Worm (Caenorhabditis elegans) whole organism, late embryonic: Measurements from ENCODE around the gene toc-1.

Experiments used
- C08G9.2 ChIP-seq: sonication (generic microtip); optimal IDR thresholded peaks from 2 replicates; lab custom pipeline; 2016; ENCODE audit warnings: mild to moderate bottlenecking, missing genetic modification characterization, moderate library complexity, missing compliant biosample characterization
- F13H6.1 ChIP-seq: sonication (generic microtip); optimal IDR thresholded peaks from 2 replicates; lab custom pipeline; 2016; ENCODE audit warnings: missing genetic modification characterization, missing compliant biosample characterization
- K02D7.2 ChIP-seq: sonication (generic microtip); optimal IDR thresholded peaks from 2 replicates; lab custom pipeline; 2017; ENCODE audit warnings: mild to moderate bottlenecking, missing genetic modification characterization, missing compliant biosample characterization
- K09A11.1 ChIP-seq: sonication (generic microtip); optimal IDR thresholded peaks from 2 replicates; lab custom pipeline; 2017; ENCODE audit warnings: antibody characterized with exemption, mild to moderate bottlenecking, missing genetic modification characterization, missing compliant biosample characterization; ENCODE audit not compliant: insufficient read depth
- ceh-14 ChIP-seq: sonication (generic microtip); optimal IDR thresholded peaks from 2 replicates; lab custom pipeline; 2016; ENCODE audit warnings: missing genotype, missing genetic modification characterization, missing compliant biosample characterization
- ceh-18 ChIP-seq: sonication (generic microtip); optimal IDR thresholded peaks from 2 replicates; lab custom pipeline; 2016; ENCODE audit warnings: missing genetic modification characterization, missing compliant biosample characterization
- ceh-19 ChIP-seq: fragments of 200-800 bp; sonication (Bioruptor generic); optimal IDR thresholded peaks from 2 replicates; lab custom pipeline; 2018; ENCODE audit warnings: mild to moderate bottlenecking, missing genetic modification characterization, missing compliant biosample characterization
- ceh-2 ChIP-seq: sonication (generic microtip); optimal IDR thresholded peaks from 2 replicates; lab custom pipeline; 2016; ENCODE audit warnings: missing genotype, missing genetic modification characterization, missing compliant biosample characterization
- ceh-30 ChIP-seq: fragments of 150-350 bp; optimal IDR thresholded peaks from 2 replicates; lab custom pipeline; 2014; ENCODE audit warnings: missing biosample characterization, missing genetic modification characterization
- ceh-31 ChIP-seq: sonication (generic microtip); optimal IDR thresholded peaks from 2 replicates; lab custom pipeline; 2016; ENCODE audit warnings: missing genetic modification characterization, missing compliant biosample characterization
- ceh-48 ChIP-seq: sonication (generic microtip); optimal IDR thresholded peaks from 2 replicates; lab custom pipeline; 2016; ENCODE audit warnings: missing genetic modification characterization, inconsistent platforms, missing compliant biosample characterization
- ceh-6 ChIP-seq: fragments of 200-800 bp; sonication (Bioruptor generic); optimal IDR thresholded peaks from 2 replicates; lab custom pipeline; 2018; ENCODE audit warnings: mild to moderate bottlenecking, missing genetic modification characterization, missing compliant biosample characterization
- ceh-9 ChIP-seq: sonication (generic microtip); optimal IDR thresholded peaks from 2 replicates; lab custom pipeline; 2016; ENCODE audit warnings: mild to moderate bottlenecking, missing genetic modification characterization, inconsistent platforms, missing compliant biosample characterization
- che-1 ChIP-seq: sonication (generic microtip); optimal IDR thresholded peaks from 2 replicates; lab custom pipeline; 2016; ENCODE audit warnings: mild to moderate bottlenecking, missing genetic modification characterization, missing compliant biosample characterization
- dmd-4 ChIP-seq: sonication (generic microtip); optimal IDR thresholded peaks from 2 replicates; lab custom pipeline; 2016; ENCODE audit warnings: borderline replicate concordance, missing genetic modification characterization, missing compliant biosample characterization
- dve-1 ChIP-seq: sonication (generic microtip); optimal IDR thresholded peaks from 2 replicates; lab custom pipeline; 2017; ENCODE audit warnings: antibody characterized with exemption, mild to moderate bottlenecking, missing genetic modification characterization, missing compliant biosample characterization
- elt-2 ChIP-seq: sonication (generic microtip); optimal IDR thresholded peaks from 2 replicates; lab custom pipeline; 2016; ENCODE audit warnings: missing genetic modification reagents, missing genetic modification characterization, missing compliant biosample characterization
- elt-4 ChIP-seq: sonication (generic microtip); optimal IDR thresholded peaks from 2 replicates; lab custom pipeline; 2016; ENCODE audit warnings: missing genetic modification characterization, missing compliant biosample characterization
- ets-4 ChIP-seq: sonication (generic microtip); optimal IDR thresholded peaks from 2 replicates; lab custom pipeline; 2016; ENCODE audit warnings: missing genetic modification characterization, missing compliant biosample characterization
- fax-1 ChIP-seq: sonication (generic microtip); optimal IDR thresholded peaks from 2 replicates; lab custom pipeline; 2016; ENCODE audit warnings: missing genotype, missing genetic modification characterization, missing compliant biosample characterization
- fkh-10 ChIP-seq: fragments of 150-350 bp; optimal IDR thresholded peaks from 2 replicates; lab custom pipeline; 2014; ENCODE audit warnings: missing biosample characterization, missing genetic modification reagents, missing genetic modification characterization
- fkh-6 ChIP-seq: sonication (generic microtip); optimal IDR thresholded peaks from 2 replicates; lab custom pipeline; 2016; ENCODE audit warnings: missing genetic modification characterization, missing compliant biosample characterization
- hlh-13 ChIP-seq: fragments of 200-800 bp; sonication (Bioruptor generic); optimal IDR thresholded peaks from 2 replicates; lab custom pipeline; 2018; ENCODE audit warnings: mild to moderate bottlenecking, missing genetic modification characterization, missing compliant biosample characterization
- hlh-15 ChIP-seq: sonication (generic microtip); optimal IDR thresholded peaks from 2 replicates; lab custom pipeline; 2016; ENCODE audit warnings: missing genetic modification characterization, missing compliant biosample characterization
- hlh-30 ChIP-seq: sonication (generic microtip); optimal IDR thresholded peaks from 2 replicates; lab custom pipeline; 2017; ENCODE audit warnings: antibody characterized with exemption, missing genetic modification characterization, missing compliant biosample characterization; ENCODE audit not compliant: insufficient read depth
- hlh-6 ChIP-seq: sonication (generic microtip); optimal IDR thresholded peaks from 2 replicates; lab custom pipeline; 2016; ENCODE audit warnings: missing genotype, missing genetic modification characterization, missing compliant biosample characterization
- hlh-8 ChIP-seq: sonication (generic microtip); optimal IDR thresholded peaks from 2 replicates; lab custom pipeline; 2016; ENCODE audit warnings: missing genotype, missing genetic modification characterization, missing compliant biosample characterization
- lim-6 ChIP-seq: sonication (generic microtip); optimal IDR thresholded peaks from 2 replicates; lab custom pipeline; 2016; ENCODE audit warnings: missing genetic modification characterization, missing compliant biosample characterization
- madf-2 ChIP-seq: sonication (generic microtip); optimal IDR thresholded peaks from 2 replicates; lab custom pipeline; 2017; ENCODE audit warnings: missing genetic modification characterization, missing compliant biosample characterization
- mec-3 ChIP-seq: sonication (generic microtip); optimal IDR thresholded peaks from 2 replicates; lab custom pipeline; 2016; ENCODE audit warnings: borderline replicate concordance, missing genetic modification characterization, missing compliant biosample characterization
- nfya-1 ChIP-seq: sonication (generic microtip); optimal IDR thresholded peaks from 2 replicates; lab custom pipeline; 2017; ENCODE audit warnings: missing genetic modification characterization, mild to moderate bottlenecking, missing compliant biosample characterization, antibody characterized with exemption, moderate library complexity
- nhr-11 ChIP-seq: fragments of 150-350 bp; optimal IDR thresholded peaks from 2 replicates; lab custom pipeline; 2014; ENCODE audit warnings: missing biosample characterization, missing genetic modification characterization
- nhr-232 ChIP-seq: sonication (generic microtip); optimal IDR thresholded peaks from 2 replicates; lab custom pipeline; 2016; ENCODE audit warnings: missing genetic modification characterization, missing compliant biosample characterization
- odd-2 ChIP-seq: sonication (generic microtip); optimal IDR thresholded peaks from 2 replicates; lab custom pipeline; 2017; ENCODE audit warnings: antibody characterized with exemption, mild to moderate bottlenecking, missing genetic modification characterization, missing compliant biosample characterization
- pag-3 ChIP-seq: sonication (generic microtip); optimal IDR thresholded peaks from 2 replicates; lab custom pipeline; 2016; ENCODE audit warnings: missing compliant biosample characterization, missing genetic modification characterization, borderline replicate concordance
- pax-1 ChIP-seq: fragments of 150-350 bp; optimal IDR thresholded peaks from 2 replicates; lab custom pipeline; 2014; ENCODE audit warnings: missing biosample characterization, missing genetic modification characterization
- pha-4 ChIP-seq: fragments of 150-350 bp; optimal IDR thresholded peaks from 2 replicates; lab custom pipeline; 2018; ENCODE audit warnings: missing biosample characterization, missing genetic modification reagents, missing genetic modification characterization
- pros-1 ChIP-seq: fragments of 150-350 bp; optimal IDR thresholded peaks from 2 replicates; lab custom pipeline; 2014; ENCODE audit warnings: missing biosample characterization, missing genetic modification reagents, missing genetic modification characterization
- ref-2 ChIP-seq: sonication (generic microtip); optimal IDR thresholded peaks from 2 replicates; lab custom pipeline; 2016; ENCODE audit warnings: missing genetic modification characterization, missing compliant biosample characterization
- rnt-1 ChIP-seq: sonication (generic microtip); optimal IDR thresholded peaks from 2 replicates; lab custom pipeline; 2016; ENCODE audit warnings: missing genetic modification characterization, missing compliant biosample characterization
- sdc-2 ChIP-seq: sonication (generic microtip); optimal IDR thresholded peaks from 2 replicates; lab custom pipeline; 2016; ENCODE audit warnings: missing genotype, missing genetic modification characterization, missing compliant biosample characterization
- sox-2 ChIP-seq: fragments of 200-800 bp; sonication (Bioruptor generic); IDR thresholded peaks from 2 replicates; pipeline ENCODE4 v1.3.6; 2022; ENCODE audit warnings: missing genetic modification reagents, missing genetic modification characterization, missing compliant biosample characterization
- sox-4 ChIP-seq: sonication (generic microtip); optimal IDR thresholded peaks from 2 replicates; lab custom pipeline; 2017; ENCODE audit warnings: mild to moderate bottlenecking, missing genetic modification characterization, inconsistent platforms, missing compliant biosample characterization
- syd-9 ChIP-seq: sonication (generic microtip); optimal IDR thresholded peaks from 2 replicates; lab custom pipeline; 2016; ENCODE audit warnings: mild to moderate bottlenecking, missing genetic modification characterization, moderate library complexity, missing compliant biosample characterization
- tbx-2 ChIP-seq: sonication (generic microtip); optimal IDR thresholded peaks from 2 replicates; lab custom pipeline; 2016; ENCODE audit warnings: missing genetic modification characterization, missing compliant biosample characterization
- tbx-7 ChIP-seq: sonication (generic microtip); optimal IDR thresholded peaks from 2 replicates; lab custom pipeline; 2016; ENCODE audit warnings: missing genotype, missing genetic modification characterization, missing compliant biosample characterization
- unc-3 ChIP-seq, 2 experiments: fragments of 200-800 bp in 1 of 2; sonication (Bioruptor generic) in 1 of 2; sonication (generic microtip) in 1 of 2; conservative IDR thresholded peaks in 1 of 2; optimal IDR thresholded peaks in 1 of 2; 2 replicates each; pipeline versions ENCODE4 v1.3.6 to Lab custom; 2016 to 2022; ENCODE audit warnings: missing compliant biosample characterization in 2 of 2, missing genetic modification characterization in 2 of 2, missing genetic modification reagents in 1 of 2
- unc-42 ChIP-seq: sonication (generic microtip); optimal IDR thresholded peaks from 2 replicates; lab custom pipeline; 2016; ENCODE audit warnings: missing genotype, missing genetic modification characterization, missing compliant biosample characterization
- unc-55 ChIP-seq: sonication (generic microtip); optimal IDR thresholded peaks from 2 replicates; lab custom pipeline; 2017; ENCODE audit warnings: missing biosample characterization, missing genetic modification reagents, missing genetic modification characterization
- unc-86 ChIP-seq: sonication (generic microtip); optimal IDR thresholded peaks from 2 replicates; lab custom pipeline; 2016; ENCODE audit warnings: missing genetic modification characterization, missing compliant biosample characterization
- zip-5 ChIP-seq: sonication (generic microtip); optimal IDR thresholded peaks from 2 replicates; lab custom pipeline; 2016; ENCODE audit warnings: missing genetic modification characterization, missing compliant biosample characterization
- ztf-16 ChIP-seq: sonication (generic microtip); optimal IDR thresholded peaks from 2 replicates; lab custom pipeline; 2017; ENCODE audit warnings: missing genetic modification characterization, missing compliant biosample characterization

The toc-1 gene

DNA sequence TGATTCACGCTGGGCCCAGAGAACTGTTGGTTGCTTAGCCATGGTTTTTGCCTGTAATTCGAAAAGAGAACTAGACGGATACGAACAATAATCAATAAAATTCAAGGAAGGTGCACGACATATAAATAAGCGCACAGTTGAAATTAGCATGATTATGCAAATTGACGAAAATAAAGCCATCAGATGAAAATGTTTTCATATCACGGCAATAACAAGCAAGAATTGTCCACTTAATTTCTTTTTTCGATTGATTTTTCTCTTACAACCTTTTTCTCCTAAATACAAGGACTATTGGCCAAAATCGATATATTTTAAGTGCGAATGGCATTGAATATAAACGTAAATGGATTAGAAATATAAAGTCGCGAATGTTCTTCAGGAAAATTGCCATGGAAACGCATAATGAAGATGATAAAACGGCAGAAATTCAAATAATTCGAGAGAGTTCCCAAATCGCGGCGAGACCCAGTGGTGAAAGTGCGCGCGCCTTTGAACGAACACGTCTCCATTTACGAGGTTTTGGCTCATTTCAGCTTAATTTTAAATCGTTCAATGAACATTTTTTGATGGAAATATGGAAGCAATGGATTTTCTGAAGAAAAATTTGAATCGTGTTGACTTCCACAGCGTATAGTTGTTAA lies at the start of gene toc-1, which contains the start of gene daf-41:
Gene toc-1 (plus strand): TSS at position 537 of the 641 bp plus-strand sequence.
Gene daf-41 (minus strand): TSS at position 51 of the 641 bp plus-strand sequence.
- TF ChIP-seq nfya-1 (tag; lab: Kevin White, UChicago) (peak; percentile 23), hlh-13 (GFP tag; lab: Kevin White, UChicago) (no peak), hlh-8 (tag; lab: Kevin White, UChicago) (no peak), che-1 (tag; lab: Kevin White, UChicago) (no peak), odd-2 (no peak), hlh-15 (tag; lab: Kevin White, UChicago) (no peak), dve-1 (tag; lab: Kevin White, UChicago) (no peak), ceh-30 (tag; lab: Kevin White, UChicago) (no peak), ceh-18 (tag; lab: Kevin White, UChicago) (no peak), unc-55 (GFP tag; lab: Kevin White, UChicago) (peak; percentile 22), madf-2 (tag; lab: Kevin White, UChicago) (no peak), ceh-6 (GFP tag; lab: Kevin White, UChicago) (no peak), nhr-11 (tag; lab: Kevin White, UChicago) (no peak), dmd-4 (tag; lab: Kevin White, UChicago) (no peak), hlh-30 (no peak), unc-86 (tag; lab: Kevin White, UChicago) (no peak), rnt-1 (tag; lab: Kevin White, UChicago) (no peak), ref-2 (tag; lab: Kevin White, UChicago) (no peak), fkh-6 (tag; lab: Kevin White, UChicago) (no peak), unc-3 (GFP tag; conservative IDR thresholded peaks at IDR 0.05; lab: Robert Waterston, UW) (no peak), unc-3 (tag; optimal IDR thresholded peaks at IDR 0.05; lab: Kevin White, UChicago) (no peak), sox-4 (tag; lab: Kevin White, UChicago) (no peak), ceh-9 (no peak), nhr-232 (no peak), lim-6 (tag; lab: Kevin White, UChicago) (no peak), ceh-2 (tag; lab: Kevin White, UChicago) (no peak), pros-1 (tag; lab: Kevin White, UChicago) (no peak), fkh-10 (GFP tag; lab: Kevin White, UChicago) (no peak), tbx-2 (tag; lab: Kevin White, UChicago) (no peak), tbx-7 (tag; lab: Kevin White, UChicago) (no peak), unc-42 (tag; lab: Kevin White, UChicago) (peak; percentile 22), zip-5 (no peak), ets-4 (tag; lab: Kevin White, UChicago) (no peak), hlh-6 (tag; lab: Kevin White, UChicago) (no peak), pha-4 (tag; lab: Kevin White, UChicago) (no peak), pag-3 (tag; lab: Kevin White, UChicago) (no peak), ceh-48 (tag; lab: Kevin White, UChicago) (peak; percentile 4), fax-1 (tag; lab: Kevin White, UChicago) (no peak), mec-3 (tag; lab: Kevin White, UChicago) (no peak), F13H6.1 (tag; lab: Kevin White, UChicago) (no peak), ceh-31 (tag; lab: Kevin White, UChicago) (peak; percentile 44), ceh-19 (GFP tag; lab: Kevin White, UChicago) (no peak), elt-4 (tag; lab: Kevin White, UChicago) (no peak), ztf-16 (no peak), C08G9.2 (tag; lab: Kevin White, UChicago) (no peak), syd-9 (tag; lab: Kevin White, UChicago) (no peak), pax-1 (tag; lab: Kevin White, UChicago) (no peak), elt-2 (tag; lab: Kevin White, UChicago) (no peak), K02D7.2 (tag; lab: Kevin White, UChicago) (no peak), sdc-2 (tag; lab: Kevin White, UChicago) (no peak), K09A11.1 (no peak), ceh-14 (peak; percentile 49), sox-2 (GFP tag; lab: Robert Waterston, UW) (no peak)
